Fruit fly (Drosophila melanogaster) whole organism, wandering third instar larva: ENCODE results near the gene nero.
A peak's percentile ranks its signal among the peaks of the same experiment; 100 is the strongest.

Source experiments
- Abd-B ChIP-seq: fragments of >200 bp; optimal IDR thresholded peaks from 2 replicates; lab custom pipeline; 2017; ENCODE audit warnings: missing biosample characterization, missing genetic modification characterization
- CG32264 ChIP-seq: fragments of 200-800 bp; sonication (Bioruptor generic); optimal IDR thresholded peaks from 2 replicates; lab custom pipeline; 2016; ENCODE audit warnings: missing biosample characterization, missing genetic modification characterization
- CG9705 ChIP-seq: fragments of 200-800 bp; sonication (Bioruptor generic); optimal IDR thresholded peaks from 2 replicates; lab custom pipeline; 2018; ENCODE audit warnings: missing biosample characterization, mild to moderate bottlenecking, missing genetic modification characterization
- Dfd ChIP-seq: fragments of >200 bp; optimal IDR thresholded peaks from 2 replicates; lab custom pipeline; 2017; ENCODE audit warnings: missing biosample characterization, missing genetic modification characterization
- Dif ChIP-seq: fragments of 200-275, 200-300 bp; sonication (Bioruptor generic); optimal IDR thresholded peaks from 2 replicates; lab custom pipeline; 2018; ENCODE audit warnings: missing biosample characterization, missing genetic modification characterization; ENCODE audit not compliant: partially characterized antibody
- GATAd ChIP-seq: sonication (Bioruptor generic); optimal IDR thresholded peaks from 2 replicates; lab custom pipeline; 2016; ENCODE audit warnings: missing biosample characterization, missing genetic modification characterization
- HLH106 ChIP-seq: fragments of 200-800 bp; optimal IDR thresholded peaks from 3 replicates; lab custom pipeline; 2019; ENCODE audit warnings: missing biosample characterization, mild to moderate bottlenecking, missing genetic modification characterization, moderate library complexity
- Hnf4 ChIP-seq: fragments of 200-800 bp; sonication (Bioruptor generic); optimal IDR thresholded peaks from 2 replicates; lab custom pipeline; 2016; ENCODE audit warnings: missing biosample characterization, mild to moderate bottlenecking, missing genetic modification characterization
- Hr78 ChIP-seq: fragments of >200 bp; optimal IDR thresholded peaks from 2 replicates; lab custom pipeline; 2017; ENCODE audit warnings: missing biosample characterization, missing genetic modification characterization
- Jra ChIP-seq: sonication (Bioruptor generic); optimal IDR thresholded peaks from 2 replicates; lab custom pipeline; 2016; ENCODE audit warnings: missing biosample characterization, missing genetic modification characterization
- Mio ChIP-seq: sonication (Bioruptor generic); optimal IDR thresholded peaks from 2 replicates; lab custom pipeline; 2016; ENCODE audit warnings: missing biosample characterization, missing genetic modification characterization
- Myc ChIP-seq: fragments of >200 bp; optimal IDR thresholded peaks from 2 replicates; lab custom pipeline; 2017
- N ChIP-seq: fragments of >200 bp; optimal IDR thresholded peaks from 2 replicates; lab custom pipeline; 2018; ENCODE audit warnings: missing biosample characterization, missing external identifiers, missing genetic modification characterization
- Rel ChIP-seq, 2 experiments: fragments of 200-800 bp; sonication (Bioruptor generic) in 1 of 2; optimal IDR thresholded peaks; 2 replicates in 1 of 2; 3 replicates in 1 of 2; lab custom pipeline; 2016 to 2019; ENCODE audit warnings: mild to moderate bottlenecking in 2 of 2, missing biosample characterization in 2 of 2, missing genetic modification characterization in 2 of 2, moderate library complexity in 1 of 2
- Sp1 ChIP-seq: fragments of 200-800 bp; sonication (Bioruptor generic); optimal IDR thresholded peaks from 3 replicates; lab custom pipeline; 2019; ENCODE audit warnings: missing biosample characterization, mild to moderate bottlenecking, missing genetic modification characterization, moderate library complexity
- br ChIP-seq: fragments of 200-800 bp; sonication (Bioruptor generic); optimal IDR thresholded peaks from 2 replicates; lab custom pipeline; 2016; ENCODE audit warnings: missing biosample characterization, missing genetic modification characterization
- dl ChIP-seq, 2 experiments: fragments of 175-275, 200-275 bp in 1 of 2; fragments of 200-275 bp in 1 of 2; sonication (Bioruptor generic); optimal IDR thresholded peaks; lab custom pipeline; 2018; ENCODE audit warnings: mild to moderate bottlenecking in 2 of 2, missing biosample characterization in 2 of 2, missing genetic modification characterization in 2 of 2, moderate library complexity in 2 of 2; ENCODE audit not compliant: partially characterized antibody in 2 of 2, insufficient read depth in 1 of 2
- dmrt93B ChIP-seq: fragments of 200-800 bp; sonication (Bioruptor generic); optimal IDR thresholded peaks from 2 replicates; lab custom pipeline; 2018; ENCODE audit warnings: missing biosample characterization, mild to moderate bottlenecking, missing genetic modification characterization
- foxo ChIP-seq, 2 experiments: fragments of 200-800 bp; sonication (Bioruptor generic); optimal IDR thresholded peaks; 2 replicates in 1 of 2; 3 replicates in 1 of 2; lab custom pipeline; 2016 to 2017; ENCODE audit warnings: missing biosample characterization in 2 of 2, missing genetic modification characterization in 2 of 2
- fru ChIP-seq: fragments of 200-800 bp; sonication (Bioruptor generic); optimal IDR thresholded peaks from 3 replicates; lab custom pipeline; 2016; ENCODE audit warnings: missing biosample characterization, mild to moderate bottlenecking, missing genetic modification characterization
- h ChIP-seq: fragments of 200-800 bp; sonication (Bioruptor generic); optimal IDR thresholded peaks from 3 replicates; lab custom pipeline; 2016; ENCODE audit warnings: missing biosample characterization, mild to moderate bottlenecking, missing genetic modification characterization
- jim ChIP-seq: fragments of 175-275, 200-325 bp; sonication (Bioruptor generic); optimal IDR thresholded peaks from 2 replicates; lab custom pipeline; 2016; ENCODE audit warnings: missing biosample characterization, mild to moderate bottlenecking, missing genetic modification characterization
- lola ChIP-seq: fragments of >200 bp; optimal IDR thresholded peaks from 2 replicates; lab custom pipeline; 2017; ENCODE audit warnings: missing biosample characterization, missing genetic modification characterization
- pan ChIP-seq: fragments of >200 bp; optimal IDR thresholded peaks from 2 replicates; lab custom pipeline; 2017
- psq ChIP-seq: fragments of 200-800 bp; sonication (Bioruptor generic); optimal IDR thresholded peaks from 3 replicates; lab custom pipeline; 2017; ENCODE audit warnings: missing biosample characterization, mild to moderate bottlenecking, missing genetic modification characterization, moderate library complexity
- rgr ChIP-seq: fragments of 200-800 bp; sonication (Bioruptor generic); optimal IDR thresholded peaks from 3 replicates; lab custom pipeline; 2016; ENCODE audit warnings: missing biosample characterization, mild to moderate bottlenecking, missing genetic modification characterization
- sage ChIP-seq: fragments of 200-800 bp; sonication (Bioruptor generic); optimal IDR thresholded peaks from 2 replicates; lab custom pipeline; 2016; ENCODE audit warnings: missing biosample characterization, mild to moderate bottlenecking, missing genetic modification characterization
- sv ChIP-seq: fragments of 200-800 bp; sonication (Bioruptor generic); optimal IDR thresholded peaks from 3 replicates; lab custom pipeline; 2016; ENCODE audit warnings: missing biosample characterization, missing genetic modification characterization
- tai ChIP-seq: sonication (Bioruptor generic); optimal IDR thresholded peaks from 2 replicates; lab custom pipeline; 2016; ENCODE audit warnings: missing biosample characterization, missing genetic modification characterization
- woc ChIP-seq: sonication (Bioruptor generic); optimal IDR thresholded peaks from 2 replicates; lab custom pipeline; 2016; ENCODE audit warnings: missing biosample characterization, mild to moderate bottlenecking, missing genetic modification characterization

The nero gene

dm6 chr3R:31771790-31772576, 24.6 kb upstream of the nero start, which contains the start of the genes betaGlu and sip3:
Gene betaGlu (minus strand): TSS chr3R:31771848.
Gene sip3 (plus strand): TSS chr3R:31772219.
- TF ChIP-seq dmrt93B (GFP tag; lab: Kevin White, UChicago) (no peak), HLH106 (tag; lab: Kevin White, UChicago) (peak; percentile 12), dl (GFP tag; optimal IDR thresholded peaks at IDR 0.05; lab: Kevin White, UChicago; ENCODE audit: insufficient read depth in 1 of 2, partially characterized antibody in 2 of 2) (no peak), Myc (lab: Kevin White, UChicago) (no peak), h (GFP tag; lab: Kevin White, UChicago) (peak; percentile 32), sage (GFP tag; lab: Kevin White, UChicago) (peak; percentile 59), Sp1 (peak; percentile 26), Mio (GFP tag; lab: Kevin White, UChicago) (no peak), N (no peak), sv (peak; percentile 16), rgr (GFP tag; lab: Kevin White, UChicago) (peak; percentile 19), foxo (GFP tag; optimal IDR thresholded peaks at IDR 0.05; lab: Kevin White, UChicago) (peak in 1 of 2 experiments; percentile 5)

- TF ChIP-seq Abd-B (GFP tag; lab: Kevin White, UChicago) = no peak
- TF ChIP-seq dl (GFP tag; optimal IDR thresholded peaks at IDR 0.05; lab: Kevin White, UChicago; ENCODE audit: insufficient read depth in 1 of 2, partially characterized antibody in 2 of 2) = no peak
- TF ChIP-seq fru = no peak
- TF ChIP-seq woc (GFP tag; lab: Kevin White, UChicago) = no peak
- no peak for TF ChIP-seq GATAd (GFP tag; lab: Kevin White, UChicago)
- TF ChIP-seq Hnf4 = no peak
- TF ChIP-seq lola (GFP tag; lab: Kevin White, UChicago) = no peak
- no peak for TF ChIP-seq Dif (GFP tag; lab: Kevin White, UChicago)
- no peak for TF ChIP-seq psq (GFP tag; lab: Kevin White, UChicago)
These were observed 20.8 kb upstream of the nero start for dm6 chr3R:31768198-31768597.

- TF ChIP-seq br (GFP tag; lab: Kevin White, UChicago) = no peak
- no peak for TF ChIP-seq HLH106 (tag; lab: Kevin White, UChicago)
- TF ChIP-seq sv = no peak
- TF ChIP-seq sage (GFP tag; lab: Kevin White, UChicago) = no peak
- no peak for TF ChIP-seq Hr78 (GFP tag; lab: Kevin White, UChicago)
- no peak for TF ChIP-seq CG9705 (GFP tag; lab: Kevin White, UChicago)
- TF ChIP-seq dl (GFP tag; optimal IDR thresholded peaks at IDR 0.05; lab: Kevin White, UChicago; ENCODE audit: insufficient read depth in 1 of 2, partially characterized antibody in 2 of 2) = no peak
- TF ChIP-seq Myc (lab: Kevin White, UChicago) = no peak
- no peak for TF ChIP-seq psq (GFP tag; lab: Kevin White, UChicago)
- no peak for TF ChIP-seq woc (GFP tag; lab: Kevin White, UChicago)
- TF ChIP-seq dmrt93B (GFP tag; lab: Kevin White, UChicago) = no peak
- no peak for TF ChIP-seq Abd-B (GFP tag; lab: Kevin White, UChicago)
- TF ChIP-seq CG32264 (GFP tag; lab: Kevin White, UChicago) = no peak
- no peak for TF ChIP-seq fru
These were observed 20.2 kb upstream of the nero start for dm6 chr3R:31767528-31767927.

- TF ChIP-seq Dfd (GFP tag; lab: Kevin White, UChicago) (peak; percentile 99), CG32264 (GFP tag; lab: Kevin White, UChicago) (no peak), jim (GFP tag; lab: Kevin White, UChicago) (no peak), Rel (GFP tag; optimal IDR thresholded peaks at IDR 0.05; lab: Kevin White, UChicago) (no peak), Rel (tag; optimal IDR thresholded peaks at IDR 0.05; lab: Kevin White, UChicago) (no peak)
These were observed 17.8 kb upstream of the nero start for dm6 chr3R:31765145-31765544.

dm6 chr3R:31764672-31765071, 17.3 kb upstream of the nero start, which contains the start of gene CG2150:
Gene CG2150 (minus strand): TSS chr3R:31764772.
- TF ChIP-seq HLH106 (tag; lab: Kevin White, UChicago) (no peak), tai (GFP tag; lab: Kevin White, UChicago) (no peak), CG32264 (GFP tag; lab: Kevin White, UChicago) (no peak), dl (GFP tag; optimal IDR thresholded peaks at IDR 0.05; lab: Kevin White, UChicago; ENCODE audit: insufficient read depth in 1 of 2, partially characterized antibody in 2 of 2) (no peak), pan (lab: Kevin White, UChicago) (no peak), dmrt93B (GFP tag; lab: Kevin White, UChicago) (no peak), Hnf4 (no peak), Rel (GFP tag; optimal IDR thresholded peaks at IDR 0.05; lab: Kevin White, UChicago) (no peak), Rel (tag; optimal IDR thresholded peaks at IDR 0.05; lab: Kevin White, UChicago) (no peak), Abd-B (GFP tag; lab: Kevin White, UChicago) (no peak), br (GFP tag; lab: Kevin White, UChicago) (no peak), Dfd (GFP tag; lab: Kevin White, UChicago) (no peak), Jra (no peak), Hr78 (GFP tag; lab: Kevin White, UChicago) (no peak), psq (GFP tag; lab: Kevin White, UChicago) (no peak), Sp1 (no peak), sage (GFP tag; lab: Kevin White, UChicago) (no peak), Mio (GFP tag; lab: Kevin White, UChicago) (no peak)
